Fruit fly (Drosophila melanogaster): ENCODE results near the gene mxc.
A peak's percentile ranks its signal among the peaks of the same experiment; 100 is the strongest.

The mxc gene

dm6 chrX:9247171-9247783 lies 4.0 kb upstream of the mxc start, which contains the start of the genes amx and Dsor1:
amx (minus strand) TSS chrX:9247336.
Dsor1 (plus strand) TSS chrX:9247342.
- TF ChIP-seq sage (GFP tag; optimal IDR thresholded peaks at IDR 0.05), result no peak
- TF ChIP-seq HLH106 (tag; optimal IDR thresholded peaks at IDR 0.05), result peak; percentile 9
- TF ChIP-seq Rel (GFP tag; optimal IDR thresholded peaks at IDR 0.05), result no peak
- peak; percentile 92 for TF ChIP-seq Rel (tag; optimal IDR thresholded peaks at IDR 0.05)

dm6 chrX:9236485-9236884 lies 6.8 kb downstream of the mxc start, which contains the start of gene Ir8a:
Ir8a (minus strand) TSS chrX:9236585.
- no peak for TF ChIP-seq CG9705 (GFP tag; optimal IDR thresholded peaks at IDR 0.05)

- TF ChIP-seq dl (GFP tag; optimal IDR thresholded peaks at IDR 0.05; ENCODE audit: insufficient read depth in 1 of 2, partially characterized antibody in 2 of 2) (no peak), Mio (GFP tag; optimal IDR thresholded peaks at IDR 0.05) (no peak), dmrt93B (GFP tag; optimal IDR thresholded peaks at IDR 0.05) (no peak), Myc (optimal IDR thresholded peaks at IDR 0.05) (no peak), Rel (GFP tag; optimal IDR thresholded peaks at IDR 0.05) (no peak), Rel (tag; optimal IDR thresholded peaks at IDR 0.05) (peak; percentile 94), h (GFP tag; optimal IDR thresholded peaks at IDR 0.05) (no peak), jim (GFP tag; optimal IDR thresholded peaks at IDR 0.05) (no peak), CG9705 (GFP tag; optimal IDR thresholded peaks at IDR 0.05) (no peak), fru (GFP tag; optimal IDR thresholded peaks at IDR 0.05) (no peak), foxo (GFP tag; optimal IDR thresholded peaks at IDR 0.05) (no peak), psq (GFP tag; optimal IDR thresholded peaks at IDR 0.05) (no peak), Vsx2 (GFP tag; optimal IDR thresholded peaks at IDR 0.05; ENCODE audit: partially characterized antibody) (peak; percentile 71), sage (GFP tag; optimal IDR thresholded peaks at IDR 0.05) (no peak), OdsH (GFP tag; optimal IDR thresholded peaks at IDR 0.05) (no peak), ey (GFP tag; optimal IDR thresholded peaks at IDR 0.05) (no peak)
Observed at dm6 chrX:9232199-9232598, 11.1 kb downstream of the mxc start, which contains the start of gene CG12121. CG12121 (minus strand) TSS chrX:9232378.

- no peak for TF ChIP-seq dl (GFP tag; optimal IDR thresholded peaks at IDR 0.05; ENCODE audit: insufficient read depth in 1 of 2, partially characterized antibody in 2 of 2)
- no peak for TF ChIP-seq psq (GFP tag; optimal IDR thresholded peaks at IDR 0.05)
- no peak for TF ChIP-seq Hnf4 (GFP tag; optimal IDR thresholded peaks at IDR 0.05)
- no peak for TF ChIP-seq Jra (GFP tag; optimal IDR thresholded peaks at IDR 0.05)
- TF ChIP-seq Rel (GFP tag; optimal IDR thresholded peaks at IDR 0.05), result no peak
- TF ChIP-seq Rel (tag; optimal IDR thresholded peaks at IDR 0.05), result no peak
- TF ChIP-seq woc (GFP tag; optimal IDR thresholded peaks at IDR 0.05), result no peak
- no peak for TF ChIP-seq sage (GFP tag; optimal IDR thresholded peaks at IDR 0.05)
- TF ChIP-seq dmrt93B (GFP tag; optimal IDR thresholded peaks at IDR 0.05), result no peak
- no peak for TF ChIP-seq CG32264 (GFP tag; optimal IDR thresholded peaks at IDR 0.05)
- no peak for TF ChIP-seq ey (GFP tag; optimal IDR thresholded peaks at IDR 0.05)
- no peak for TF ChIP-seq sv (GFP tag; optimal IDR thresholded peaks at IDR 0.05)
- no peak for TF ChIP-seq Hr78 (GFP tag; optimal IDR thresholded peaks at IDR 0.05)
- no peak for TF ChIP-seq usp (GFP tag; optimal IDR thresholded peaks at IDR 0.05)
- no peak for TF ChIP-seq dsf (GFP tag; optimal IDR thresholded peaks at IDR 0.05; ENCODE audit: borderline replicate concordance)
- no peak for TF ChIP-seq Hr83 (GFP tag; optimal IDR thresholded peaks at IDR 0.05; ENCODE audit: poor library complexity, severe bottlenecking)
- TF ChIP-seq br (GFP tag; optimal IDR thresholded peaks at IDR 0.05), result no peak
- TF ChIP-seq OdsH (GFP tag; optimal IDR thresholded peaks at IDR 0.05), result no peak
- no peak for TF ChIP-seq CrebA (GFP tag; optimal IDR thresholded peaks at IDR 0.05; ENCODE audit: borderline replicate concordance)
Observed at dm6 chrX:9226837-9227236, 16.4 kb downstream of the mxc start, which contains the start of gene Gr8a. Gr8a (plus strand) TSS chrX:9227137.

dm6 chrX:9225137-9225536 lies 18.1 kb downstream of the mxc start, which contains the start of gene CG15370:
CG15370 (plus strand) TSS chrX:9225437.
- no peak for TF ChIP-seq sage (GFP tag; optimal IDR thresholded peaks at IDR 0.05)
- no peak for TF ChIP-seq usp (GFP tag; optimal IDR thresholded peaks at IDR 0.05)
- TF ChIP-seq HLH106 (tag; optimal IDR thresholded peaks at IDR 0.05), result no peak

dm6 chrX:9224423-9224822 lies 18.8 kb downstream of the mxc start:
- TF ChIP-seq usp (GFP tag; optimal IDR thresholded peaks at IDR 0.05), result no peak
- TF ChIP-seq GATAd (GFP tag; optimal IDR thresholded peaks at IDR 0.05), result no peak
- TF ChIP-seq Vsx2 (GFP tag; optimal IDR thresholded peaks at IDR 0.05; ENCODE audit: partially characterized antibody), result no peak
- TF ChIP-seq N (GFP tag; optimal IDR thresholded peaks at IDR 0.05), result no peak
- no peak for TF ChIP-seq pan (optimal IDR thresholded peaks at IDR 0.05)
- no peak for TF ChIP-seq foxo (GFP tag; optimal IDR thresholded peaks at IDR 0.05)
- no peak for TF ChIP-seq ey (GFP tag; optimal IDR thresholded peaks at IDR 0.05)
- no peak for TF ChIP-seq Mio (GFP tag; optimal IDR thresholded peaks at IDR 0.05)
- TF ChIP-seq Hr78 (GFP tag; optimal IDR thresholded peaks at IDR 0.05), result no peak
- no peak for TF ChIP-seq dmrt93B (GFP tag; optimal IDR thresholded peaks at IDR 0.05)
- TF ChIP-seq Myc (optimal IDR thresholded peaks at IDR 0.05), result no peak
- TF ChIP-seq fru (GFP tag; optimal IDR thresholded peaks at IDR 0.05), result no peak
- no peak for TF ChIP-seq CrebA (GFP tag; optimal IDR thresholded peaks at IDR 0.05; ENCODE audit: borderline replicate concordance)
- TF ChIP-seq CG32264 (GFP tag; optimal IDR thresholded peaks at IDR 0.05), result no peak
- TF ChIP-seq Jra (GFP tag; optimal IDR thresholded peaks at IDR 0.05), result no peak
- no peak for TF ChIP-seq dl (GFP tag; optimal IDR thresholded peaks at IDR 0.05; ENCODE audit: insufficient read depth in 1 of 2, partially characterized antibody in 2 of 2)
- TF ChIP-seq h (GFP tag; optimal IDR thresholded peaks at IDR 0.05), result no peak
- no peak for TF ChIP-seq woc (GFP tag; optimal IDR thresholded peaks at IDR 0.05)
- no peak for TF ChIP-seq HLH106 (tag; optimal IDR thresholded peaks at IDR 0.05)
